Fruit fly (Drosophila melanogaster) whole organism, adult: ENCODE measurements around the gene Xport-A.

Experiments
- CG1620 ChIP-seq: fragments of 200-800 bp; sonication (Bioruptor generic); optimal IDR thresholded peaks from 2 replicates; lab custom pipeline; 2016; ENCODE audit warnings: missing biosample characterization, missing genetic modification characterization
- CG33017 ChIP-seq: fragments of 200-800 bp; sonication (Bioruptor generic); optimal IDR thresholded peaks from 2 replicates; lab custom pipeline; 2018; ENCODE audit warnings: missing biosample characterization, mild to moderate bottlenecking, missing genetic modification characterization, moderate library complexity
- CG7045 ChIP-seq: fragments of 200-800 bp; sonication (Bioruptor generic); optimal IDR thresholded peaks from 2 replicates; lab custom pipeline; 2017; ENCODE audit warnings: missing biosample characterization, mild to moderate bottlenecking, missing genetic modification characterization
- CG7101 ChIP-seq: fragments of 200-800 bp; sonication (Bioruptor generic); optimal IDR thresholded peaks from 2 replicates; lab custom pipeline; 2018; ENCODE audit warnings: missing biosample characterization, mild to moderate bottlenecking, missing genetic modification characterization, moderate library complexity
- bab1 ChIP-seq: fragments of 200-800 bp; sonication (Bioruptor generic); optimal IDR thresholded peaks from 3 replicates; lab custom pipeline; 2019; ENCODE audit warnings: missing biosample characterization, mild to moderate bottlenecking, missing genetic modification characterization, moderate library complexity
- cnc ChIP-seq, 2 experiments: fragments of >200 bp; optimal IDR thresholded peaks; 2 replicates each; lab custom pipeline; 2017

dm6 chr3R:19915312-19915711 is at the start of gene Xport-A, which contains the start of gene Xport-B:
- TF ChIP-seq cnc (optimal IDR thresholded peaks at IDR 0.05; lab: Kevin White, UChicago) (no peak), CG7045 (GFP tag; lab: Kevin White, UChicago) (no peak), CG1620 (GFP tag; lab: Kevin White, UChicago) (no peak), bab1 (GFP tag; lab: Kevin White, UChicago) (no peak), CG7101 (no peak), CG33017 (no peak)
